Fruit fly (Drosophila melanogaster): ENCODE results near the gene Keap1.

Keap1 gene

dm6 chr3R:17080666-17081358 lies 1.1 kb upstream of the Keap1 start (continued):
- TF ChIP-seq Pdp1 (GFP tag; optimal IDR thresholded peaks at IDR 0.05) (peak; percentile 87 to 92), CG14441 (GFP tag; IDR thresholded peaks at IDR 0.05) (peak; percentile 92), tna (GFP tag; IDR thresholded peaks at IDR 0.05; ENCODE audit: partially characterized antibody) (no peak), so (GFP tag; IDR thresholded peaks at IDR 0.05) (peak; percentile 96), CG32767 (GFP tag; IDR thresholded peaks at IDR 0.05) (peak; percentile 96), CG4730 (GFP tag; IDR thresholded peaks at IDR 0.05) (peak; percentile 82), chm (GFP tag; IDR thresholded peaks at IDR 0.05) (peak; percentile 87), ssp (GFP tag; IDR thresholded peaks at IDR 0.05) (peak; percentile 85), CG33557 (GFP tag; optimal IDR thresholded peaks at IDR 0.05) (peak; percentile 94), Vsx1 (GFP tag; optimal IDR thresholded peaks at IDR 0.05) (peak; percentile 92), NK7.1 (GFP tag; optimal IDR thresholded peaks at IDR 0.05) (peak; percentile 84), nmo (GFP tag; optimal IDR thresholded peaks at IDR 0.05) (peak; percentile 97), HHEX (GFP tag; optimal IDR thresholded peaks at IDR 0.05) (peak; percentile 94), CG13624 (GFP tag; optimal IDR thresholded peaks at IDR 0.05) (peak; percentile 92), Gsc (GFP tag; IDR thresholded peaks at IDR 0.05) (no peak), CG7271 (tag; optimal IDR thresholded peaks at IDR 0.05) (no peak), ab (GFP tag; optimal IDR thresholded peaks at IDR 0.05) (peak; percentile 73), lbe (GFP tag; optimal IDR thresholded peaks at IDR 0.05) (peak; percentile 89), usp (GFP tag; optimal IDR thresholded peaks at IDR 0.05) (no peak), Xrp1 (GFP tag; IDR thresholded peaks at IDR 0.05) (peak; percentile 97), exex (tag; optimal IDR thresholded peaks at IDR 0.05) (peak; percentile 53), Elba2 (GFP tag; optimal IDR thresholded peaks at IDR 0.05) (peak; percentile 39), hb (GFP tag; IDR thresholded peaks at IDR 0.05; ENCODE audit: partially characterized antibody) (no peak), Doc3 (GFP tag; IDR thresholded peaks at IDR 0.05; ENCODE audit: partially characterized antibody) (no peak), bowl (GFP tag; IDR thresholded peaks at IDR 0.05) (peak; percentile 75; the same call in 1 of the 2 replicates), Blimp-1 (GFP tag; optimal IDR thresholded peaks at IDR 0.05) (peak; percentile 92), CG4404 (GFP tag; IDR thresholded peaks at IDR 0.05) (peak; percentile 78), kni (GFP tag; optimal IDR thresholded peaks at IDR 0.05) (peak; percentile 69), CG11398 (GFP tag; optimal IDR thresholded peaks at IDR 0.05) (peak; percentile 80), croc (GFP tag; conservative IDR thresholded peaks at IDR 0.05) (peak; percentile 88), CG3065 (GFP tag; optimal IDR thresholded peaks at IDR 0.05) (peak; percentile 89), Deaf1 (tag; optimal IDR thresholded peaks at IDR 0.05) (peak; percentile 80), jumu (GFP tag; optimal IDR thresholded peaks at IDR 0.05) (peak; percentile 86), CG9817 (tag; optimal IDR thresholded peaks at IDR 0.05) (peak; percentile 88), zfh2 (GFP tag; optimal IDR thresholded peaks at IDR 0.05) (peak; percentile 86), CG7786 (GFP tag; optimal IDR thresholded peaks at IDR 0.05) (peak; percentile 88), Usf (GFP tag; optimal IDR thresholded peaks at IDR 0.05) (peak; percentile 87), Nf-YB (GFP tag; optimal IDR thresholded peaks at IDR 0.05) (peak; percentile 86), grau (tag; optimal IDR thresholded peaks at IDR 0.05) (peak; percentile 95), CG2678 (tag; optimal IDR thresholded peaks at IDR 0.05) (peak; percentile 97), CG4617 (GFP tag; optimal IDR thresholded peaks at IDR 0.05; ENCODE audit: borderline replicate concordance) (peak; percentile 74), Poxn (GFP tag; IDR thresholded peaks at IDR 0.05) (peak; percentile 56), YL-1 (GFP tag; optimal IDR thresholded peaks at IDR 0.05) (peak; percentile 85), HLH54F (GFP tag; optimal IDR thresholded peaks at IDR 0.05) (peak; percentile 86), CG6175 (GFP tag; IDR thresholded peaks at IDR 0.05) (peak; percentile 82), tio (GFP tag; optimal IDR thresholded peaks at IDR 0.05) (peak; percentile 97), Atf6 (GFP tag; IDR thresholded peaks at IDR 0.05) (peak; percentile 93), unpg (GFP tag; optimal IDR thresholded peaks at IDR 0.05) (peak; percentile 97), CG10979 (tag; optimal IDR thresholded peaks at IDR 0.05) (peak; percentile 97)

All from whole organism, embryonic.